Fruit fly (Drosophila melanogaster): ENCODE results near the gene CG14024.

Gene CG14024

DNA sequence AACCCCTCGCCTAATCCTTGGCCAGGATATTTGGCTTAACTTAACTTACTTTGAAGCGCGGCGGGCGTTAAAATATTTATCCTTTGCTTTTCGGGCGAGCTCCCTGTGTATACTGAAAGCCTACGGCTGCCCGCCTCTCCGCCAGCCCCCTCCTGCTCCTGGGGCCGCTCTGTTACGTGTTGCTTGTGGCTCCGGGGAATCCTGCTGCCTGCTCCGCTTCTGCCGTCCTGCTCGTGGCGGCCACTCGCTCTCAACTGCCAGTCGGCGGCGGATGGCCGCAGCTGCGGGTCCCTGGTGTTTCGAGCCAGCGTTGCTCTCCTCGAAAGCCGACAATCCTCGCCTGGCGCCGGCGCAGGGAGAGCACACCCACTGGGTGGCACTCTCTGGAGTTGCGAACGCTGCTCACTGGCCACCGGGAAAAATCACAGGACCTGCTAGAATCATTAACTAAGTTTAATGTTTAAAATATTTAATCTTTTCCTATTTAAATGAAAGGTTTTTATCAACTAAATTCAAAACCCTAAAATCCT, at the start of gene CG14024:
CG14024 (minus strand) TSS at position 266 of the 530 bp plus-strand sequence.
- no peak for TF ChIP-seq CG9948 (tag; optimal IDR thresholded peaks at IDR 0.05)
- no peak for TF ChIP-seq CG8159 (tag; optimal IDR thresholded peaks at IDR 0.05)
- TF ChIP-seq CG12605 (GFP tag; IDR thresholded peaks at IDR 0.05), result 0 out of 2 replicates have a peak, but pooled peaks have one; percentile 20
- TF ChIP-seq CG13204 (GFP tag; optimal IDR thresholded peaks at IDR 0.05), result no peak
- TF ChIP-seq CG15710 (tag; optimal IDR thresholded peaks at IDR 0.05), result no peak
- no peak for TF ChIP-seq Ets98B (GFP tag; IDR thresholded peaks at IDR 0.05)
- TF ChIP-seq rn (GFP tag; IDR thresholded peaks at IDR 0.05), result no peak
- no peak for TF ChIP-seq gl (tag; optimal IDR thresholded peaks at IDR 0.05)
- TF ChIP-seq D1 (tag; optimal IDR thresholded peaks at IDR 0.05), result no peak

DNA sequence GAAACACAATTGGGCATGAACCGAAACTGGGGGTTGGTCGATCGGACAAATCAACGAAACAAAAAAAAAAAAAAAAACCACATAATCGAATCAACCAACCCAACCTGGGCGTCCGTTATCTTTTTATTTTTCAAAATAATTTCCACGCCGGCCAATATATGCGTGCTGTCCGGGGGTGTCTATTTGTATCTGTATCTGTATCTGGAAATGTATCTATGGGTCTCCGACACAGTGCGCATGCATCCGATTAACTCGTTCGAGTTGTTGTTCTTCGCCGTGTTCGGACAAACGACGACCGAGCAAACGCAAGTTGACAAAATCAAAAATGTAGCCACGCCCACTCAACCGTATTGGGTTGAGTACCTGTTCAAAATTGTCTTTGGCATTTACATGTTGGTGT, 47.7 kb upstream of the CG14024 start:
- TF ChIP-seq CG15710 (tag; optimal IDR thresholded peaks at IDR 0.05) (no peak), CG32121 (GFP tag; IDR thresholded peaks at IDR 0.05) (no peak), CG13204 (GFP tag; optimal IDR thresholded peaks at IDR 0.05) (no peak), CG14655 (GFP tag; optimal IDR thresholded peaks at IDR 0.05) (no peak), Ets98B (GFP tag; IDR thresholded peaks at IDR 0.05) (no peak), gl (tag; optimal IDR thresholded peaks at IDR 0.05) (no peak)

DNA sequence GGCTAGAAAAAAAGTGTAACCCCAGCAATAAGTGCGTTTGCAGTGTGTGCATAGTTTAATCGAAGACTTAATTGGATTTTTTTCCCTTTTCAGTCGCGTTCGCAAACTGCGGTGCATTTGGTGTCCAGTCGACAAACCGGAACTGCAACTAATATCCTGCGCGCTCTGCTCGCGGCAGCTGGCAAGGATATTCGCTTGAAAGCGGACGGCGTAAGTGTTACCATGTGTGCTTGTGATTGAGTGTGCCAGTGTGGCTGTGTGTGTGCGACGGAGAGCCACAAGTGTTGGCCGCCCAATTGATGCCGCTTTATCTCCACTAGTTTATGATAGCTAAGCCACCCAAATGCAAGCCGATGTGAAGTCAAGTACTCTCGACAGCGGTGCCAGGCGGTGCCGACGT, 38.8 kb upstream of the CG14024 start:
- no peak for TF ChIP-seq rn (GFP tag; IDR thresholded peaks at IDR 0.05)
- TF ChIP-seq Snoo (tag; optimal IDR thresholded peaks at IDR 0.05), result no peak
- no peak for TF ChIP-seq CG17806 (tag; optimal IDR thresholded peaks at IDR 0.05)
- TF ChIP-seq CG15710 (tag; optimal IDR thresholded peaks at IDR 0.05), result no peak
- TF ChIP-seq D1 (tag; optimal IDR thresholded peaks at IDR 0.05), result no peak
- TF ChIP-seq Pif1A (GFP tag; optimal IDR thresholded peaks at IDR 0.05), result no peak
- no peak for TF ChIP-seq fd96Ca (GFP tag; IDR thresholded peaks at IDR 0.05)
- no peak for TF ChIP-seq CG34367 (tag; optimal IDR thresholded peaks at IDR 0.05)
- no peak for TF ChIP-seq EcR (GFP tag; optimal IDR thresholded peaks at IDR 0.05)
- no peak for TF ChIP-seq CG12605 (GFP tag; IDR thresholded peaks at IDR 0.05)
- no peak for TF ChIP-seq CG10348 (GFP tag; IDR thresholded peaks at IDR 0.05)
- no peak for TF ChIP-seq gl (tag; optimal IDR thresholded peaks at IDR 0.05)
- TF ChIP-seq CG14655 (GFP tag; optimal IDR thresholded peaks at IDR 0.05), result no peak
- no peak for TF ChIP-seq CG13204 (GFP tag; optimal IDR thresholded peaks at IDR 0.05)
- TF ChIP-seq CG8301 (tag; optimal IDR thresholded peaks at IDR 0.05), result no peak
- TF ChIP-seq Pif1B (GFP tag; optimal IDR thresholded peaks at IDR 0.05), result no peak

DNA sequence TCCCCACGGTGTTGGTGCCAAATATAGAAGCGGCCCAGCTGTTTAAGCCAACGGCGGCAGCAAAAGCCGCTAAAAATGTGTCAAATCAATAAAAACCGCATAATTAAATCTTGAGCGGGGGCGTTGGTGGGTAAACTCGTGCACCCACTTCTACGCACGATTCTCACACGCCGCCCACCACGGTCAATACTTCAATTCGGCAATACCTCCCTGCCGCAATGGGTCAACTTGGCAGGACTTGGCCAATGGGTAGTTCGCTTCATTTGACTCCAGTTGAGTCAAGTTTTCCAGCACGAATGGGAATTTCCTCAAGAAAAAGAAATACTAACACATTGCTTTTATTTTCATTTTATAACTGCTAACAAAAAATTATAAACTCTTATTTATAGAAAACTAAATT, 33.9 kb upstream of the CG14024 start:
- TF ChIP-seq Snoo (tag; optimal IDR thresholded peaks at IDR 0.05) (no peak), EcR (GFP tag; optimal IDR thresholded peaks at IDR 0.05) (no peak), CG12605 (GFP tag; IDR thresholded peaks at IDR 0.05) (no peak), Pif1A (GFP tag; optimal IDR thresholded peaks at IDR 0.05) (no peak), CG13204 (GFP tag; optimal IDR thresholded peaks at IDR 0.05) (no peak), rn (GFP tag; IDR thresholded peaks at IDR 0.05) (no peak), CG4496 (GFP tag; IDR thresholded peaks at IDR 0.05) (no peak), CG8159 (tag; optimal IDR thresholded peaks at IDR 0.05) (no peak), CG8301 (tag; optimal IDR thresholded peaks at IDR 0.05) (no peak), fd96Ca (GFP tag; IDR thresholded peaks at IDR 0.05) (no peak), CG32121 (GFP tag; IDR thresholded peaks at IDR 0.05) (no peak), gl (tag; optimal IDR thresholded peaks at IDR 0.05) (no peak), Ets98B (GFP tag; IDR thresholded peaks at IDR 0.05) (no peak), CG14655 (GFP tag; optimal IDR thresholded peaks at IDR 0.05) (no peak), CG15710 (tag; optimal IDR thresholded peaks at IDR 0.05) (no peak), CG9948 (tag; optimal IDR thresholded peaks at IDR 0.05) (no peak), Pif1B (GFP tag; optimal IDR thresholded peaks at IDR 0.05) (no peak), CG10348 (GFP tag; IDR thresholded peaks at IDR 0.05) (no peak)

DNA sequence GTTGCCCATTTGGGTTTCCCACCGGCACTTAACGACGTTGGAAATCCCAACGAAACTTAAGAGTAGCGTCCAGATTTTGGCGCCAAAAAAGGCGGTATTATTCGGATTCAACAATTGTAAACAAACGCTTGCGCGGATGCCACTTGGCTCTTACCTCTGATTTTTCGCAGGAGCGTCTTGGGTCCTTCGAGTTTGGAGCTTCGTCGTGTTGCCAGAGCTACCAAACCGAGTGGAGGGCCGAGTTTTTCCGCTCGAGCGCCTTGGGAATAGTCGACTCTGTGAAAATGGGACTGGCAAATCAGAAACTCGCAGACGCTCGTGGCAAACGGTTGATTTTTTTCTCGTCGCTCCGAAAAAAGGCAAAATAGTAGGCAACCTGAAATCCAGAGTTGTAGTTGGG, 31.2 kb upstream of the CG14024 start, which contains the start of gene nompC:
nompC (plus strand) TSS at position 301 of the 400 bp plus-strand sequence.
- TF ChIP-seq CG4496 (GFP tag; IDR thresholded peaks at IDR 0.05), result no peak

DNA sequence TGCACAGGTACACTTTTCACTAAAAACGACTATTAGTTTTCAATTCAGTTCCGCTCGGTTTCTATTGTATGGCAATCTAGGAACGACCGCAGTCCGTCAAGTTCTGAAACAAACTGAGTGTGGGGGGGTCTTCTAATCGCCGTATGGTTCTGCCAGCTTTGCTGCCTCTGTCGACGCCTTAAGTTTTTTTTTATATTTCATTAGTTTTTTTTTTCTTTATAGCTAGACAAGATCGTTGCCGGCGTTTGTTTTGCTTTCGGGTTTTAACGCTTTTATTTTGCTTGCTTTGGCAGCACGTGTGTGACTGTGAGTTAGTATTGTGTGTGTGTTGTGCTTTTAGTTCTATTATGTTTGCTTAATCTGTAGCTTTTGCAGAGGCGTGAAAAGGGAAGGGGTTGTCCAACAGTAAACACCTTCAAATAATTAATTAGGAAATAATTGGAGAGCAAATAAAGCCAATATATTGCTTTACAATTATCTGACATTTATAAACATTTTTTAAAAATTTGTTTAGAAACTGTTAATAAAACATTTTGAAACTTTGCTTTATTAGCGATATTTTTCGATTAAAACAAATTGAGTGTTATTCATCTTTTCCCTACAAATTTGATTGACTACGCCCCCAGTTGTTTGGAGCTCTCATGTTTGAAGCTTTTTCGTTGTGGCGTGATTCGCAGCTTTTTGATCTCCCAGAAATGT, 27.6 kb upstream of the CG14024 start, which contains the start of gene Acsf2:
Acsf2 (minus strand) TSS at position 116 of the 699 bp plus-strand sequence.
- TF ChIP-seq Pif1A (GFP tag; optimal IDR thresholded peaks at IDR 0.05) (peak; percentile 36), CG12605 (GFP tag; IDR thresholded peaks at IDR 0.05) (peak; percentile 78; the same call in 1 of the 2 replicates), CG13204 (GFP tag; optimal IDR thresholded peaks at IDR 0.05) (no peak), Pif1B (GFP tag; optimal IDR thresholded peaks at IDR 0.05) (peak; percentile 39), CG8301 (tag; optimal IDR thresholded peaks at IDR 0.05) (peak; percentile 78), gl (tag; optimal IDR thresholded peaks at IDR 0.05) (no peak), rn (GFP tag; IDR thresholded peaks at IDR 0.05) (peak; percentile 93), D1 (tag; optimal IDR thresholded peaks at IDR 0.05) (no peak), CG17806 (tag; optimal IDR thresholded peaks at IDR 0.05) (no peak), CG15710 (tag; optimal IDR thresholded peaks at IDR 0.05) (peak; percentile 44), CG4496 (GFP tag; IDR thresholded peaks at IDR 0.05) (peak; percentile 93), CG14655 (GFP tag; optimal IDR thresholded peaks at IDR 0.05) (peak; percentile 79), CG32121 (GFP tag; IDR thresholded peaks at IDR 0.05) (peak; percentile 98), Snoo (tag; optimal IDR thresholded peaks at IDR 0.05) (no peak), CG10348 (GFP tag; IDR thresholded peaks at IDR 0.05) (peak; percentile 94), EcR (GFP tag; optimal IDR thresholded peaks at IDR 0.05) (no peak), fd96Ca (GFP tag; IDR thresholded peaks at IDR 0.05) (peak; percentile 76), Ets98B (GFP tag; IDR thresholded peaks at IDR 0.05) (peak; percentile 88), CG8159 (tag; optimal IDR thresholded peaks at IDR 0.05) (peak; percentile 40), CG9948 (tag; optimal IDR thresholded peaks at IDR 0.05) (peak; percentile 36), CG34367 (tag; optimal IDR thresholded peaks at IDR 0.05) (no peak)

All from whole organism, pupa.